Fruit fly (Drosophila melanogaster) whole organism, embryonic: Measurements from ENCODE around the gene CG5928.

ENCODE experiments used
- Bteb2 ChIP-seq: fragments of 200-800 bp; sonication (Bioruptor generic); optimal IDR thresholded peaks from 2 replicates; lab custom pipeline; 2016; ENCODE audit warnings: missing biosample characterization, missing genetic modification characterization
- C15 ChIP-seq: fragments of 200-800 bp; sonication (Bioruptor generic); IDR thresholded peaks from 3 replicates; pipeline ENCODE4 v1.3.6; 2022; ENCODE audit warnings: missing biosample characterization, missing genetic modification characterization
- CG11247 ChIP-seq: fragments of 200-800 bp; sonication (Bioruptor generic); IDR thresholded peaks from 2 replicates; pipeline ENCODE4 v1.3.6; 2022; ENCODE audit warnings: missing biosample characterization, missing genetic modification characterization
- CG11723 ChIP-seq: fragments of 200-800 bp; sonication (Bioruptor generic); optimal IDR thresholded peaks from 2 replicates; lab custom pipeline; 2017; ENCODE audit warnings: missing biosample characterization, mild to moderate bottlenecking, missing genetic modification characterization
- CG12299 ChIP-seq: fragments of 200-800 bp; sonication (Bioruptor generic); optimal IDR thresholded peaks from 2 replicates; lab custom pipeline; 2018; ENCODE audit warnings: missing biosample characterization, mild to moderate bottlenecking, missing genetic modification characterization
- CG12391 ChIP-seq: fragments of 200-800 bp; sonication (Bioruptor generic); optimal IDR thresholded peaks from 3 replicates; lab custom pipeline; 2018; ENCODE audit warnings: missing biosample characterization, mild to moderate bottlenecking, missing genetic modification characterization, moderate library complexity
- CG12769 ChIP-seq: fragments of 200-800 bp; sonication (Bioruptor generic); optimal IDR thresholded peaks from 2 replicates; lab custom pipeline; 2019; ENCODE audit warnings: missing biosample characterization, mild to moderate bottlenecking, missing genetic modification characterization, moderate library complexity
- CG13296 ChIP-seq: fragments of 200-800 bp; sonication (Bioruptor generic); optimal IDR thresholded peaks from 3 replicates; lab custom pipeline; 2018; ENCODE audit warnings: missing biosample characterization, mild to moderate bottlenecking, missing genetic modification characterization
- CG16863 ChIP-seq: fragments of 200-800 bp; sonication (Bioruptor generic); optimal IDR thresholded peaks from 3 replicates; lab custom pipeline; 2016; ENCODE audit warnings: missing biosample characterization, missing genetic modification characterization
- CG17361 ChIP-seq: fragments of 200-800 bp; sonication (Bioruptor generic); IDR thresholded peaks from 3 replicates; pipeline ENCODE4 v1.3.6; 2022; ENCODE audit warnings: missing biosample characterization, missing genetic modification characterization
- CG17385 ChIP-seq: fragments of 200-800 bp; sonication (Bioruptor generic); optimal IDR thresholded peaks from 3 replicates; lab custom pipeline; 2018; ENCODE audit warnings: missing biosample characterization, mild to moderate bottlenecking, missing genetic modification characterization
- CG31441 ChIP-seq: fragments of 200-800 bp; sonication (Bioruptor generic); IDR thresholded peaks from 2 replicates; pipeline ENCODE4 v1.3.6; 2022; ENCODE audit warnings: missing biosample characterization, missing genetic modification characterization
- CG34422 ChIP-seq: fragments of 200-800 bp; sonication (Bioruptor generic); IDR thresholded peaks from 3 replicates; pipeline ENCODE4 v1.3.6; 2022; ENCODE audit warnings: missing biosample characterization, missing genetic modification characterization
- CG3838 ChIP-seq: fragments of 200-800 bp; sonication (Bioruptor generic); optimal IDR thresholded peaks from 3 replicates; lab custom pipeline; 2016; ENCODE audit warnings: missing biosample characterization, missing genetic modification characterization
- CG43689 ChIP-seq: fragments of 200-800 bp; sonication (Bioruptor generic); IDR thresholded peaks from 2 replicates; pipeline ENCODE4 v1.3.6; 2022; ENCODE audit warnings: missing biosample characterization, missing genetic modification characterization
- CG4617 ChIP-seq: fragments of 200-800 bp; sonication (Bioruptor generic); optimal IDR thresholded peaks from 3 replicates; lab custom pipeline; 2016; ENCODE audit warnings: missing biosample characterization, missing genetic modification characterization, borderline replicate concordance
- CG7839 ChIP-seq: fragments of 200-800 bp; sonication (Bioruptor generic); optimal IDR thresholded peaks from 3 replicates; lab custom pipeline; 2018; ENCODE audit warnings: missing biosample characterization, mild to moderate bottlenecking, missing genetic modification characterization, moderate library complexity
- CG8924 ChIP-seq: fragments of 200-800 bp; optimal IDR thresholded peaks from 3 replicates; lab custom pipeline; 2019; ENCODE audit warnings: missing biosample characterization, mild to moderate bottlenecking, missing genetic modification characterization, moderate library complexity
- Camta ChIP-seq: fragments of 200-800 bp; sonication (Bioruptor generic); optimal IDR thresholded peaks from 2 replicates; lab custom pipeline; 2016; ENCODE audit warnings: missing biosample characterization, missing genetic modification characterization
- Chrac-16 ChIP-seq: fragments of 200-800 bp; sonication (Bioruptor generic); optimal IDR thresholded peaks from 3 replicates; lab custom pipeline; 2016; ENCODE audit warnings: missing biosample characterization, missing genetic modification characterization
- Drgx ChIP-seq: fragments of 200-800 bp; sonication (Bioruptor generic); IDR thresholded peaks from 2 replicates; pipeline ENCODE4 v1.3.6; 2022; ENCODE audit warnings: missing biosample characterization, missing genetic modification characterization
- Ets65A ChIP-seq: fragments of 200-800 bp; sonication (Bioruptor generic); peaks from one replicate; lab custom pipeline; 2016; ENCODE audit warnings: missing biosample characterization, missing genetic modification characterization
- Hmx ChIP-seq: fragments of 200-800 bp; sonication (Bioruptor generic); optimal IDR thresholded peaks from 2 replicates; lab custom pipeline; 2016; ENCODE audit warnings: missing biosample characterization, missing genetic modification characterization
- Jarid2 ChIP-seq: fragments of 200-800 bp; sonication (Bioruptor generic); optimal IDR thresholded peaks from 3 replicates; lab custom pipeline; 2017; ENCODE audit warnings: mild to moderate bottlenecking, missing biosample characterization, missing genetic modification reagents, missing genetic modification characterization
- Pdp1 ChIP-seq, 2 experiments: fragments of 200-800 bp; sonication (Bioruptor generic); optimal IDR thresholded peaks; 3 replicates each; lab custom pipeline; 2016; ENCODE audit warnings: missing biosample characterization in 2 of 2, missing genetic modification characterization in 2 of 2, mild to moderate bottlenecking in 1 of 2, moderate library complexity in 1 of 2
- Ptx1 ChIP-seq: fragments of 200-800 bp; sonication (Bioruptor generic); IDR thresholded peaks from 2 replicates; pipeline ENCODE4 v1.3.6; 2022; ENCODE audit warnings: missing biosample characterization, missing genetic modification characterization
- Rx ChIP-seq: fragments of 200-800 bp; sonication (Bioruptor generic); IDR thresholded peaks from 2 replicates; pipeline ENCODE4 v1.3.6; 2022; ENCODE audit warnings: missing biosample characterization, missing genetic modification characterization
- Side ChIP-seq: fragments of 200-800 bp; sonication (Bioruptor generic); optimal IDR thresholded peaks from 2 replicates; lab custom pipeline; 2016; ENCODE audit warnings: missing biosample characterization, missing genetic modification characterization
- Sry-β ChIP-seq: fragments of 200-800 bp; sonication (Bioruptor generic); optimal IDR thresholded peaks from 2 replicates; lab custom pipeline; 2018; ENCODE audit warnings: missing biosample characterization, mild to moderate bottlenecking, missing genetic modification characterization, moderate library complexity
- Taf1 ChIP-seq: fragments of 200-800 bp; sonication (Bioruptor generic); IDR thresholded peaks from 2 replicates; pipeline ENCODE4 v1.3.6; 2022; ENCODE audit warnings: missing biosample characterization, missing genetic modification characterization
- Tbp ChIP-seq: fragments of >200 bp; optimal IDR thresholded peaks from 2 replicates; lab custom pipeline; 2018; ENCODE audit warnings: missing biosample characterization, missing genetic modification characterization
- ac ChIP-seq: fragments of 200-800 bp; sonication (Bioruptor generic); optimal IDR thresholded peaks from 3 replicates; lab custom pipeline; 2017; ENCODE audit warnings: missing biosample characterization, mild to moderate bottlenecking, missing genetic modification characterization
- chinmo ChIP-seq: fragments of 200-800 bp; sonication (Bioruptor generic); IDR thresholded peaks from 4 replicates; pipeline ENCODE4 v1.3.6; 2022; ENCODE audit warnings: missing biosample characterization, missing genetic modification characterization; ENCODE audit not compliant: partially characterized antibody
- chn ChIP-seq: fragments of 200-800 bp; sonication (Bioruptor generic); optimal IDR thresholded peaks from 2 replicates; lab custom pipeline; 2016; ENCODE audit warnings: missing biosample characterization, missing genetic modification characterization
- crol ChIP-seq: fragments of 200-800 bp; sonication (Bioruptor generic); IDR thresholded peaks from 2 replicates; pipeline ENCODE4 v1.3.6; 2022; ENCODE audit warnings: missing biosample characterization, missing genetic modification characterization
- exex ChIP-seq: fragments of 200-800 bp; sonication (Bioruptor generic); optimal IDR thresholded peaks from 4 replicates; lab custom pipeline; 2018; ENCODE audit warnings: missing biosample characterization, mild to moderate bottlenecking, missing genetic modification characterization, moderate library complexity
- gce ChIP-seq: fragments of 200-800 bp; sonication (Bioruptor generic); IDR thresholded peaks from 3 replicates; pipeline ENCODE4 v1.3.6; 2022; ENCODE audit warnings: missing biosample characterization, missing genetic modification characterization
- grn ChIP-seq: fragments of 200-800 bp; sonication (Bioruptor generic); optimal IDR thresholded peaks from 3 replicates; lab custom pipeline; 2017; ENCODE audit warnings: missing biosample characterization, missing genetic modification characterization
- lov ChIP-seq, 2 experiments: fragments of 200-800 bp in 1 of 2; fragments of >200 bp in 1 of 2; sonication (Bioruptor generic) in 1 of 2; IDR thresholded peaks in 1 of 2; optimal IDR thresholded peaks in 1 of 2; 2 replicates in 1 of 2; 3 replicates in 1 of 2; pipeline versions ENCODE4 v1.3.6 to Lab custom; 2017 to 2022; ENCODE audit warnings: missing biosample characterization in 1 of 2, missing genetic modification characterization in 1 of 2
- mirr ChIP-seq: fragments of 200-800 bp; sonication (Bioruptor generic); optimal IDR thresholded peaks from 3 replicates; lab custom pipeline; 2018; ENCODE audit warnings: missing biosample characterization, mild to moderate bottlenecking, missing genetic modification characterization
- nerfin-1 ChIP-seq: fragments of 200-800 bp; sonication (Bioruptor generic); optimal IDR thresholded peaks from 3 replicates; lab custom pipeline; 2019; ENCODE audit warnings: missing biosample characterization, mild to moderate bottlenecking, missing genetic modification characterization, moderate library complexity
- salm ChIP-seq: fragments of 200-800 bp; sonication (Bioruptor generic); optimal IDR thresholded peaks from 2 replicates; lab custom pipeline; 2018; ENCODE audit warnings: missing biosample characterization, mild to moderate bottlenecking, missing genetic modification characterization
- so ChIP-seq: fragments of 200-800 bp; sonication (Bioruptor generic); IDR thresholded peaks from 3 replicates; pipeline ENCODE4 v1.3.6; 2022; ENCODE audit warnings: missing biosample characterization, missing genetic modification characterization
- sug ChIP-seq: fragments of 200-800 bp; optimal IDR thresholded peaks from 2 replicates; lab custom pipeline; 2019; ENCODE audit warnings: missing biosample characterization, mild to moderate bottlenecking, missing genetic modification characterization, moderate library complexity
- tio ChIP-seq: fragments of 200-800 bp; sonication (Bioruptor generic); optimal IDR thresholded peaks from 2 replicates; lab custom pipeline; 2017; ENCODE audit warnings: missing biosample characterization, missing genetic modification characterization, inconsistent platforms
- vnd ChIP-seq: fragments of 200-800 bp; sonication (Bioruptor generic); IDR thresholded peaks from 3 replicates; pipeline ENCODE4 v1.3.6; 2022; ENCODE audit warnings: missing biosample characterization, missing genetic modification characterization; ENCODE audit not compliant: partially characterized antibody

CG5928 gene

DNA sequence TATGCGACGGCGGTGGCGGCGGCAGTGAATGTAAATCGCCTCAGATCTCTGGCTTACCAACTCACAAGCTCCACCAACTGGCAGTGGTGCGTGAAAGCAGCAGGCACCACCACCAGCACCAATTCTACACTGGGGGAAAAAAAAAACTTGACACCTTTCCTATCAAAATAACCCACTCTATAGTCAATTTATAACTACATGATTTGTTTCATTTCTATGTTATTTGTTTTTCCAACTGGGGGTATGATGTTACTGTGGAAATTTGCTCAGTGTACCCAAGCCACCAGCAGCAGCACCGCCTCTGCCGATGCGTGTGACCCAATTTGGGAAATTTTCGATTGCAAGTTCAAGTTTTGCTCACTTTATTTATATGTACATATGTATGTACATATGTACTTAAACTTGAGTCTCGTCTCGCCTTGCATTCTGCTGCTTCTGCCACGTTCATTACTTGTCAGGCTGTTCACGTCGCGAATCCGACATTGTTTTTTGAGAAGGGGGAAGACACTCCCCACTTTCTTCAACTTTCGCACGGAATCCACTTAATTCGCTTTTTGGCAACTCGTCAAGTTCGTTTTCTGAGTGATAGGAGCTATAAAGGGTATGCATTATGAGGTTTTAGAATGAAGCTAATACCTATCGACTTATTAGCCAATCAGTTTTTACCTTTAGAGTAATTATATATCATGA, 8.5 kb upstream of the CG5928 start (continued):
- TF ChIP-seq CG11723 (GFP tag; lab: Kevin White, UChicago) (no peak), CG11247 (GFP tag; lab: Robert Waterston, UW) (no peak), Camta (no peak), gce (GFP tag; lab: Robert Waterston, UW) (0 out of 3 replicates have a peak, but pooled peaks have one; percentile 34), Ets65A (GFP tag; lab: Kevin White, UChicago) (peak; percentile 43), lov (optimal IDR thresholded peaks at IDR 0.05; lab: Kevin White, UChicago) (no peak), lov (GFP tag; IDR thresholded peaks at IDR 0.05; lab: Robert Waterston, UW) (no peak), C15 (GFP tag; lab: Robert Waterston, UW) (no peak), CG17361 (GFP tag; lab: Robert Waterston, UW) (0 out of 3 replicates have a peak, but pooled peaks have one; percentile 16), CG7839 (tag; lab: Kevin White, UChicago) (peak; percentile 30), CG16863 (GFP tag; lab: Kevin White, UChicago) (peak; percentile 0), CG12391 (tag; lab: Kevin White, UChicago) (peak; percentile 18), salm (tag; lab: Kevin White, UChicago) (no peak), CG3838 (GFP tag; lab: Kevin White, UChicago) (no peak), Side (GFP tag; lab: Kevin White, UChicago) (no peak), CG34422 (GFP tag; lab: Robert Waterston, UW) (no peak; the same call in 2 of the 3 replicates), CG12299 (tag; lab: Kevin White, UChicago) (no peak), CG12769 (tag; lab: Kevin White, UChicago) (no peak), Ptx1 (peak; percentile 23; the same call in 1 of the 2 replicates), Tbp (GFP tag; lab: Kevin White, UChicago) (no peak), Pdp1 (GFP tag; optimal IDR thresholded peaks at IDR 0.05; lab: Kevin White, UChicago) (peak in 1 of 2 experiments; percentile 6)
- TF ChIP-seq, all 482 proteins: peak for 91

DNA sequence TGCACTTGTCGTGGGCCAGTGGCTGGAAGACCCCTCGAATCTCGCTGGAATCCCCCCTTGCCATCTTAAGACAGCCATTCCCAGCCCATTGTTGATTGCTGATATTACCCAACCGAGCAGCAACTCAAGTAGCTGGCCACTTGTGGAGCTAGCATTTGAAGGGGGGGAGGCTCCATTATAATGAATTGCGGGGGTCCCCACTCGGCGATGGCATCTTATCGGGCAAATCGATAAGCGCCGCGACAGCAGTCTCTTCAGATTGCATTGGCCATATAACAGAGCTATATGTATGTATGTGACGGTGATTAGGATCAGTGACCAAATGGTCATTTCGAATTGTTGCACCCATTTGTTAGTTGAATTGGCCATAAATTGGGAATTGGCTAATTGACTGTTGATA, 5.6 kb upstream of the CG5928 start:
- TF ChIP-seq Hmx (GFP tag; lab: Kevin White, UChicago) (no peak), so (GFP tag; lab: Robert Waterston, UW) (no peak), vnd (GFP tag; lab: Robert Waterston, UW) (0 out of 3 replicates have a peak, but pooled peaks have one; percentile 34), grn (peak; percentile 91), ac (GFP tag; lab: Kevin White, UChicago) (no peak), crol (GFP tag; lab: Robert Waterston, UW) (peak; percentile 34; the same call in 1 of the 2 replicates), nerfin-1 (no peak), exex (peak; percentile 27), Pdp1 (GFP tag; optimal IDR thresholded peaks at IDR 0.05; lab: Kevin White, UChicago) (peak in 1 of 2 experiments; percentile 38), CG11247 (GFP tag; lab: Robert Waterston, UW) (no peak), Taf1 (GFP tag; lab: Robert Waterston, UW) (no peak), sug (tag; lab: Kevin White, UChicago) (peak; percentile 91)

DNA sequence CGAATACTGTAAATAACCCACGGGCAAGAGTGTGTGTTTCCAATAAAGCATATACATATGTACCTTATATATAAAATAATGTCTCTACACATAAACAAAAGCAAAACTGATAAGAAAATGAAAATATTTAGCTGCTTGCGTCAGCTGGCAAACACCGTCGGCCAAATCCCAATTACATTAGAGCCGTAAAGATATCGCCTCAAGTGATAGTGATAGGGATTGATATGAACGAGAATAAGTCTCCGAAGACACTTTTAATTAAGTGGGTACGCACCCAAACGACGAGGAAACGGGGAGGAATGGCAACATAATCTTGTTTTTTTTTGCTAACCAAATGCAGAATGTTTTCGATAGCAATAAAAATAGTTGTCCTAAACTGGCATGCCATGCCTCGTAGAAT, 3.2 kb upstream of the CG5928 start:
- TF ChIP-seq Jarid2 (no peak), CG31441 (GFP tag; lab: Robert Waterston, UW) (no peak), Chrac-16 (GFP tag; lab: Kevin White, UChicago) (no peak), Sry-β (GFP tag; lab: Kevin White, UChicago) (no peak), Pdp1 (GFP tag; optimal IDR thresholded peaks at IDR 0.05; lab: Kevin White, UChicago) (peak in 1 of 2 experiments; percentile 7), tio (GFP tag; lab: Kevin White, UChicago) (no peak), Drgx (GFP tag; lab: Robert Waterston, UW) (no peak), mirr (peak; percentile 74), Bteb2 (no peak), chn (GFP tag; lab: Kevin White, UChicago) (no peak), CG4617 (GFP tag; lab: Kevin White, UChicago) (no peak), CG43689 (GFP tag; lab: Robert Waterston, UW) (no peak), sug (tag; lab: Kevin White, UChicago) (peak; percentile 26), CG13296 (GFP tag; lab: Kevin White, UChicago) (no peak), Rx (GFP tag; lab: Robert Waterston, UW) (no peak), CG8924 (tag; lab: Kevin White, UChicago) (no peak), chinmo (no peak), exex (peak; percentile 81), CG17385 (GFP tag; lab: Kevin White, UChicago) (no peak)
